Worm (Caenorhabditis elegans): ENCODE data around the gene cyd-1.

DNA sequence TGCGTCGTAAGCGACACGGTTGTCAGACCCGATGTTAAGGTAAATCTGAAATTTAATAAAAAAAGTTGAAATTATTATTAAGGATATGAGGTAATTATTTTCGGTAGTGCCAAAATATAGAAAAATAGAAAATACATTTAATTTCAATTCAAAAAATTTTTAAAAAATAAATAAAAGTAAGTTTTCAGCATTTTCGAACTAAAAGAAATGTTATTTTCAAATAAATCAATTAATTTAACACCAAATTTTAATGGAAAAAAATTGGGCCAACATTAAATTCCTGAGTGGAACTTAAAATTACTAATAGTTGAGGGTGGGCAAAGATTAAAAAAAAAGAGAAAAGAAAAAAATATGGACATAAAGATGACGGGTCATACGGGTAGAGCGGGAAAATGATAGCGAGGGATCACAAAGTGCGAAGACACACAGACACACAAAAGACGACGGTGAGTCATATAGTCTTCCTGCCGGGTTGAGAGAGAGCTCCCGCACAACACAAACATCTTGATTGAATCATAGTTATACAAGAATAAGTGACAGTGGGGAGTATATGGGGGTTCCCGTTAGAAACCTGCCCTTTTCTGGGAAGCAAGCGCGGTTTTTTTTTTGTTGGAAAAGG, 45.5 kb downstream of the cyd-1 start, which contains the start of gene max-2:
- TF ChIP-seq unc-130 (tag; optimal IDR thresholded peaks at IDR 0.05) (no peak), snpc-4 (tag; optimal IDR thresholded peaks at IDR 0.05) (no peak), nhr-12 (tag; optimal IDR thresholded peaks at IDR 0.05) (no peak), nhr-11 (tag; optimal IDR thresholded peaks at IDR 0.05) (no peak), nhr-77 (tag; optimal IDR thresholded peaks at IDR 0.05) (no peak), nhr-20 (tag; optimal IDR thresholded peaks at IDR 0.05) (no peak), pqm-1 (tag; optimal IDR thresholded peaks at IDR 0.05) (no peak), ama-1 (optimal IDR thresholded peaks at IDR 0.05) (no peak), ztf-11 (tag; optimal IDR thresholded peaks at IDR 0.05) (no peak), nhr-237 (tag; optimal IDR thresholded peaks at IDR 0.05) (no peak), dsc-1 (tag; optimal IDR thresholded peaks at IDR 0.05) (no peak)

Measured in whole organism, L1 larva.